Worm (Caenorhabditis elegans) whole organism, young adult: ENCODE results near the gene abu-4.

Source experiments
- C06A6.2 ChIP-seq: fragments of 200-800 bp; sonication (Bioruptor generic); conservative IDR thresholded peaks from 2 replicates; pipeline ENCODE4 v1.3.6; 2022; ENCODE audit warnings: missing genetic modification characterization, missing compliant biosample characterization
- aptf-2 ChIP-seq: fragments of 200-800 bp; sonication (Bioruptor generic); conservative IDR thresholded peaks from 2 replicates; pipeline ENCODE4 v1.3.6; 2022; ENCODE audit warnings: missing genetic modification reagents, missing genetic modification characterization, missing compliant biosample characterization
- ccch-3 ChIP-seq: fragments of 200-800 bp; sonication (Bioruptor generic); optimal IDR thresholded peaks from 2 replicates; lab custom pipeline; 2018; ENCODE audit warnings: mild to moderate bottlenecking, missing genetic modification characterization, missing compliant biosample characterization
- egl-18 ChIP-seq: fragments of 200-800 bp; sonication (Bioruptor generic); IDR thresholded peaks from 2 replicates; pipeline ENCODE4 v1.3.6; 2022; ENCODE audit warnings: missing genetic modification reagents, missing genetic modification characterization, missing compliant biosample characterization
- lir-1 ChIP-seq: fragments of 200-800 bp; sonication (Bioruptor generic); conservative IDR thresholded peaks from 2 replicates; pipeline ENCODE4 v1.3.6; 2022; ENCODE audit warnings: missing genetic modification reagents, missing genetic modification characterization, missing compliant biosample characterization
- mcd-1 ChIP-seq: fragments of 200-800 bp; sonication (Bioruptor generic); IDR thresholded peaks from 2 replicates; pipeline ENCODE4 v1.3.6; 2022; ENCODE audit warnings: missing genetic modification reagents, missing genetic modification characterization, missing compliant biosample characterization
- nhr-179 ChIP-seq: sonication (generic microtip); optimal IDR thresholded peaks from 2 replicates; lab custom pipeline; 2016; ENCODE audit warnings: mild to moderate bottlenecking, missing genetic modification characterization, missing compliant biosample characterization
- rec-8 ChIP-seq, 2 experiments: sonication (generic microtip); optimal IDR thresholded peaks; 2 replicates each; lab custom pipeline; 2016; ENCODE audit warnings: mild to moderate bottlenecking in 2 of 2, missing genetic modification characterization in 2 of 2, missing genetic modification reagents in 2 of 2, missing genotype in 2 of 2, missing biosample characterization in 1 of 2, missing compliant biosample characterization in 1 of 2, moderate library complexity in 1 of 2
- snpc-4 ChIP-seq, 5 experiments: fragments of 150-350 bp in 1 of 5; sonication (generic microtip) in 4 of 5; optimal IDR thresholded peaks; 2 replicates each; lab custom pipeline; 2014 to 2018; ENCODE audit warnings: missing genetic modification characterization in 5 of 5, missing biosample characterization in 3 of 5, antibody characterized with exemption in 2 of 5, mild to moderate bottlenecking in 2 of 5, missing compliant biosample characterization in 2 of 5, missing genotype in 2 of 5, moderate library complexity in 2 of 5, missing genetic modification reagents in 1 of 5

DNA sequence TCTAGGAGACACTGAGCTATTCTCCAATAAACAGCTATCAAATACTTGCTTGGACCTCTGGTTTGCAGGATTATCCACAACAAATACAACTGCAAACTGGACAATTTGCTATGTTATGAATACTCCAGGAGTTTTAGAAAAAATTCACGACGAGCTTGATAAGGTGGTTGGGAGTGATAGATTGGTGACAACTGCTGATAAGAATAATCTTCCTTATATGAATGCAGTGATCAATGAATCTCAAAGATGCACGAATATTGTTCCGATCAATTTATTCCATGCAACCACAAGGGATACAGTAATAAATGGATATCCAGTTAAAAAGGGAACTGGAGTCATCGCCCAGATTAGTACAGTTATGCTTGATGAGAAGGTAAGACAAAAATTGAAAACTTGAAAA, 22.9 kb upstream of the abu-4 start:
- TF ChIP-seq nhr-179 (no peak), aptf-2 (GFP tag; lab: Robert Waterston, UW) (no peak), mcd-1 (no peak), C06A6.2 (GFP tag; lab: Robert Waterston, UW) (no peak), ccch-3 (GFP tag; lab: Kevin White, UChicago) (no peak), lir-1 (GFP tag; lab: Robert Waterston, UW) (no peak), snpc-4 (GFP tag; optimal IDR thresholded peaks at IDR 0.05; lab: Kevin White, UChicago) (no peak), snpc-4 (tag; optimal IDR thresholded peaks at IDR 0.05; lab: Kevin White, UChicago) (no peak), rec-8 (tag; optimal IDR thresholded peaks at IDR 0.05; lab: Kevin White, UChicago) (no peak), egl-18 (GFP tag; lab: Robert Waterston, UW) (no peak)
